Worm (Caenorhabditis elegans) whole organism, L4 larva: Measurements from ENCODE around the gene T26H5.9.

Experiments used
- D1046.2 ChIP-seq: fragments of 200-800 bp; sonication (Bioruptor generic); IDR thresholded peaks from 2 replicates; pipeline ENCODE4 v1.3.6; 2022; ENCODE audit warnings: missing genetic modification characterization, missing compliant biosample characterization
- F10B5.3 ChIP-seq: sonication (generic microtip); optimal IDR thresholded peaks from 2 replicates; lab custom pipeline; 2016; ENCODE audit warnings: mild to moderate bottlenecking, missing genetic modification characterization, missing compliant biosample characterization
- F26F4.8 ChIP-seq: fragments of 200-800 bp; sonication (Bioruptor generic); conservative IDR thresholded peaks from 2 replicates; pipeline ENCODE4 v1.3.6; 2022; ENCODE audit warnings: missing genetic modification characterization, missing compliant biosample characterization
- T26A8.4 ChIP-seq: fragments of 200-800 bp; sonication (Bioruptor generic); IDR thresholded peaks from 2 replicates; pipeline ENCODE4 v1.3.6; 2022; ENCODE audit warnings: missing genetic modification characterization, missing compliant biosample characterization
- Y48G9A.11 ChIP-seq: fragments of 200-800 bp; sonication (Bioruptor generic); IDR thresholded peaks from 2 replicates; pipeline ENCODE4 v1.3.6; 2022; ENCODE audit warnings: missing genetic modification reagents, missing genetic modification characterization, missing compliant biosample characterization
- Y5F2A.4 ChIP-seq: fragments of 200-800 bp; sonication (Bioruptor generic); optimal IDR thresholded peaks from 2 replicates; lab custom pipeline; 2018; ENCODE audit warnings: mild to moderate bottlenecking, missing genetic modification characterization, missing compliant biosample characterization
- Y75B8A.6 ChIP-seq: fragments of 200-800 bp; sonication (Bioruptor generic); IDR thresholded peaks from 2 replicates; pipeline ENCODE4 v1.3.6; 2022; ENCODE audit warnings: missing genetic modification reagents, missing genetic modification characterization, missing compliant biosample characterization
- ZK337.2 ChIP-seq: fragments of 200-800 bp; sonication (Bioruptor generic); IDR thresholded peaks from 2 replicates; pipeline ENCODE4 v1.3.6; 2022; ENCODE audit warnings: missing genetic modification reagents, missing genetic modification characterization, missing compliant biosample characterization
- aha-1 ChIP-seq: fragments of 150-350 bp; peaks from one replicate; lab custom pipeline; 2014; ENCODE audit warnings: missing biosample characterization, missing genetic modification characterization
- arid-1 ChIP-seq: fragments of 200-800 bp; sonication (Bioruptor generic); conservative IDR thresholded peaks from 2 replicates; pipeline ENCODE4 v1.3.6; 2022; ENCODE audit warnings: missing genetic modification reagents, missing genetic modification characterization, missing compliant biosample characterization
- attf-4 ChIP-seq: sonication (generic microtip); optimal IDR thresholded peaks from 3 replicates; lab custom pipeline; 2017; ENCODE audit warnings: missing biosample characterization, missing genetic modification characterization
- ceh-20 ChIP-seq: fragments of 200-800 bp; sonication (Bioruptor generic); IDR thresholded peaks from 2 replicates; pipeline ENCODE4 v1.3.6; 2022; ENCODE audit warnings: missing genetic modification reagents, missing genetic modification characterization, missing compliant biosample characterization
- ceh-44 ChIP-seq: fragments of 200-800 bp; sonication (Bioruptor generic); IDR thresholded peaks from 2 replicates; pipeline ENCODE4 v1.3.6; 2022; ENCODE audit warnings: missing genetic modification reagents, missing genetic modification characterization, missing compliant biosample characterization
- ceh-82 ChIP-seq: sonication (generic microtip); optimal IDR thresholded peaks from 2 replicates; lab custom pipeline; 2017; ENCODE audit warnings: missing biosample characterization, missing genetic modification characterization
- ctbp-1 ChIP-seq: fragments of 200-800 bp; sonication (Bioruptor generic); IDR thresholded peaks from 2 replicates; pipeline ENCODE4 v1.3.6; 2022; ENCODE audit warnings: missing genetic modification reagents, missing genetic modification characterization, missing compliant biosample characterization
- daf-16 ChIP-seq, 3 experiments: sonication (generic microtip); optimal IDR thresholded peaks; 2 replicates each; lab custom pipeline; 2016 to 2017; ENCODE audit warnings: missing genetic modification characterization in 3 of 3, missing genetic modification reagents in 3 of 3, mild to moderate bottlenecking in 2 of 3, missing compliant biosample characterization in 2 of 3, missing biosample characterization in 1 of 3, moderate library complexity in 1 of 3
- daf-19 ChIP-seq: fragments of 200-800 bp; sonication (Bioruptor generic); conservative IDR thresholded peaks from 2 replicates; pipeline ENCODE4 v1.3.6; 2022; ENCODE audit warnings: missing genetic modification characterization, missing compliant biosample characterization
- dmd-6 ChIP-seq: fragments of 200-800 bp; sonication (Bioruptor generic); IDR thresholded peaks from 2 replicates; pipeline ENCODE4 v1.3.6; 2022; ENCODE audit warnings: missing genetic modification reagents, missing genetic modification characterization, missing compliant biosample characterization
- dmd-8 ChIP-seq: fragments of 200-800 bp; sonication (Bioruptor generic); IDR thresholded peaks from 2 replicates; pipeline ENCODE4 v1.3.6; 2022; ENCODE audit warnings: missing genetic modification characterization, missing compliant biosample characterization
- duxl-1 ChIP-seq: sonication (generic microtip); optimal IDR thresholded peaks from 2 replicates; lab custom pipeline; 2016; ENCODE audit warnings: mild to moderate bottlenecking, missing genetic modification characterization, moderate library complexity, missing compliant biosample characterization; ENCODE audit not compliant: poor library complexity
- dve-1 ChIP-seq: sonication (generic microtip); optimal IDR thresholded peaks from 2 replicates; lab custom pipeline; 2017; ENCODE audit warnings: antibody characterized with exemption, mild to moderate bottlenecking, missing genetic modification characterization, missing compliant biosample characterization; ENCODE audit not compliant: insufficient read depth
- egl-27 ChIP-seq: sonication (generic microtip); optimal IDR thresholded peaks from 3 replicates; lab custom pipeline; 2017; ENCODE audit warnings: missing biosample characterization, missing genetic modification reagents, missing genetic modification characterization
- egl-43 ChIP-seq: fragments of 200-800 bp; sonication (Bioruptor generic); IDR thresholded peaks from 2 replicates; pipeline ENCODE4 v1.3.6; 2022; ENCODE audit warnings: missing genetic modification reagents, missing genetic modification characterization, missing compliant biosample characterization
- gei-8 ChIP-seq: fragments of 200-800 bp; sonication (Bioruptor generic); optimal IDR thresholded peaks from 2 replicates; lab custom pipeline; 2018; ENCODE audit warnings: mild to moderate bottlenecking, missing genetic modification characterization, missing compliant biosample characterization
- hlh-11 ChIP-seq: fragments of 200-800 bp; sonication (Bioruptor generic); optimal IDR thresholded peaks from 2 replicates; lab custom pipeline; 2018; ENCODE audit warnings: mild to moderate bottlenecking, missing genetic modification characterization, missing compliant biosample characterization
- hmg-1.1 ChIP-seq: fragments of 200-800 bp; sonication (Bioruptor generic); IDR thresholded peaks from 2 replicates; pipeline ENCODE4 v1.3.6; 2022; ENCODE audit warnings: missing genetic modification reagents, missing genetic modification characterization, missing compliant biosample characterization
- lim-7 ChIP-seq: fragments of 200-800 bp; sonication (Bioruptor generic); IDR thresholded peaks from 2 replicates; pipeline ENCODE4 v1.3.6; 2022; ENCODE audit warnings: missing genetic modification characterization, missing compliant biosample characterization
- lin-1 ChIP-seq: fragments of 200-800 bp; sonication (Bioruptor generic); IDR thresholded peaks from 2 replicates; pipeline ENCODE4 v1.3.6; 2022; ENCODE audit warnings: missing genetic modification reagents, missing genetic modification characterization, missing compliant biosample characterization
- lin-13 ChIP-seq: fragments of 150-350 bp; optimal IDR thresholded peaks from 2 replicates; lab custom pipeline; 2014; ENCODE audit warnings: missing biosample characterization, missing genetic modification reagents, missing genetic modification characterization
- lin-15B ChIP-seq: fragments of 150-350 bp; sonication (generic microtip); optimal IDR thresholded peaks from 3 replicates; lab custom pipeline; 2014; ENCODE audit warnings: missing biosample characterization, missing genetic modification characterization
- lin-29 ChIP-seq: fragments of 200-800 bp; sonication (Bioruptor generic); IDR thresholded peaks from 2 replicates; pipeline ENCODE4 v1.3.6; 2022; ENCODE audit warnings: missing genetic modification reagents, missing genetic modification characterization, missing compliant biosample characterization
- lin-38 ChIP-seq: fragments of 200-800 bp; sonication (Bioruptor generic); IDR thresholded peaks from 2 replicates; pipeline ENCODE4 v1.3.6; 2022; ENCODE audit warnings: missing genetic modification reagents, missing genetic modification characterization, missing compliant biosample characterization
- lsy-2 ChIP-seq, 2 experiments: fragments of 150-350 bp in 1 of 2; sonication (generic microtip) in 1 of 2; optimal IDR thresholded peaks; 2 replicates each; lab custom pipeline; 2014 to 2017; ENCODE audit warnings: missing biosample characterization in 2 of 2, missing genetic modification characterization in 2 of 2
- madf-5 ChIP-seq, 2 experiments: fragments of 200-800 bp; sonication (Bioruptor generic); IDR thresholded peaks; 2 replicates each; pipeline ENCODE4 v1.3.6; 2022; ENCODE audit warnings: missing compliant biosample characterization in 2 of 2, missing genetic modification characterization in 2 of 2
- mep-1 ChIP-seq: fragments of 150-350 bp; sonication (generic microtip); optimal IDR thresholded peaks from 3 replicates; lab custom pipeline; 2014; ENCODE audit warnings: missing biosample characterization, missing genetic modification characterization
- mes-2 ChIP-seq: sonication (generic microtip); optimal IDR thresholded peaks from 2 replicates; lab custom pipeline; 2016; ENCODE audit warnings: missing genotype, mild to moderate bottlenecking, missing genetic modification characterization, missing compliant biosample characterization; ENCODE audit not compliant: poor library complexity, severe bottlenecking
- nhr-42 ChIP-seq: fragments of 200-800 bp; sonication (Bioruptor generic); IDR thresholded peaks from 2 replicates; pipeline ENCODE4 v1.3.6; 2022; ENCODE audit warnings: missing genetic modification characterization, missing compliant biosample characterization
- pha-4 ChIP-seq, 2 experiments: fragments of 150-350 bp in 1 of 2; fragments of 200-800 bp in 1 of 2; sonication (Bioruptor generic) in 1 of 2; IDR thresholded peaks in 1 of 2; optimal IDR thresholded peaks in 1 of 2; 2 replicates each; pipeline versions ENCODE4 v1.3.6 to Lab custom; 2014 to 2022; ENCODE audit warnings: missing genetic modification characterization in 2 of 2, missing genetic modification reagents in 2 of 2, missing biosample characterization in 1 of 2, missing compliant biosample characterization in 1 of 2
- pqm-1 ChIP-seq: sonication (generic microtip); optimal IDR thresholded peaks from 2 replicates; lab custom pipeline; 2017; ENCODE audit warnings: missing biosample characterization, missing genetic modification characterization
- rbr-2 ChIP-seq: sonication (generic microtip); optimal IDR thresholded peaks from 2 replicates; lab custom pipeline; 2016; ENCODE audit warnings: missing genotype, missing genetic modification characterization, missing compliant biosample characterization
- snpc-1.2 ChIP-seq: fragments of 200-800 bp; sonication (Bioruptor generic); IDR thresholded peaks from 2 replicates; pipeline ENCODE4 v1.3.6; 2022; ENCODE audit warnings: missing genetic modification reagents, missing genetic modification characterization, missing compliant biosample characterization
- spr-1 ChIP-seq: sonication (generic microtip); optimal IDR thresholded peaks from 2 replicates; lab custom pipeline; 2016; ENCODE audit warnings: mild to moderate bottlenecking, missing genetic modification characterization, missing compliant biosample characterization
- spr-3 ChIP-seq: fragments of 200-800 bp; sonication (Bioruptor generic); optimal IDR thresholded peaks from 2 replicates; lab custom pipeline; 2018; ENCODE audit warnings: mild to moderate bottlenecking, missing genetic modification characterization, missing compliant biosample characterization
- unc-130 ChIP-seq: sonication (generic microtip); optimal IDR thresholded peaks from 2 replicates; lab custom pipeline; 2016; ENCODE audit warnings: missing genetic modification reagents, missing genetic modification characterization, missing compliant biosample characterization
- vab-7 ChIP-seq: fragments of 200-800 bp; sonication (Bioruptor generic); IDR thresholded peaks from 2 replicates; pipeline ENCODE4 v1.3.6; 2022; ENCODE audit warnings: missing genetic modification reagents, missing genetic modification characterization, missing compliant biosample characterization
- zip-2 ChIP-seq: fragments of 150-350 bp; optimal IDR thresholded peaks from 2 replicates; lab custom pipeline; 2014; ENCODE audit warnings: missing biosample characterization, missing genetic modification characterization

The T26H5.9 gene

DNA sequence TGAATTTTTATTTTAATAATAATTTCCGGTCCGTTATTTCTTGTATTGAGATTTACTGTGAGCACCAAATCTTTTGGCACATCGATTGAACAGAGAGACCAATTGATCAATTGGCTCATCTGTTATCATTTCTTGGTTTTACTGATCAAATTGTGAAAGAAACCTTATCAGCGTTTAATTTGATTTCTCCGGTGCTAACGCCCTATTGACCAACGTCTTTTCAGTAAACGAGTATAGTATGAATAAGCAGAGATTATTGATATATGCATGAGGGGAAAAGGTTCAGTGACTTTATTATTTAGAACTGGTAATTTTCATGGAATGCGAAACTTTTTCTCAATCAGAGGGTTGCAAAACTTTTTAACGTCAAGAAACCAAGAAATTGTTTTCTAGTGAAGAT is 34.4 kb downstream of the T26H5.9 start:
- TF ChIP-seq vab-7 (GFP tag; lab: Robert Waterston, UW) (no peak), dmd-6 (peak; percentile 32), T26A8.4 (GFP tag; lab: Robert Waterston, UW) (no peak), rbr-2 (tag; lab: Kevin White, UChicago) (no peak), lin-38 (GFP tag; lab: Robert Waterston, UW) (no peak), attf-4 (tag; lab: Kevin White, UChicago) (no peak), Y48G9A.11 (GFP tag; lab: Robert Waterston, UW) (no peak), ceh-20 (GFP tag; lab: Robert Waterston, UW) (no peak), ceh-82 (tag; lab: Kevin White, UChicago) (no peak), mes-2 (peak; percentile 11), pqm-1 (tag; lab: Kevin White, UChicago) (peak; percentile 34), lin-29 (GFP tag; lab: Robert Waterston, UW) (no peak), lim-7 (GFP tag; lab: Robert Waterston, UW) (no peak), daf-16 (GFP tag; optimal IDR thresholded peaks at IDR 0.05; lab: Kevin White, UChicago) (no peak), daf-16 (tag; optimal IDR thresholded peaks at IDR 0.05; lab: Kevin White, UChicago) (peak; percentile 90)

DNA sequence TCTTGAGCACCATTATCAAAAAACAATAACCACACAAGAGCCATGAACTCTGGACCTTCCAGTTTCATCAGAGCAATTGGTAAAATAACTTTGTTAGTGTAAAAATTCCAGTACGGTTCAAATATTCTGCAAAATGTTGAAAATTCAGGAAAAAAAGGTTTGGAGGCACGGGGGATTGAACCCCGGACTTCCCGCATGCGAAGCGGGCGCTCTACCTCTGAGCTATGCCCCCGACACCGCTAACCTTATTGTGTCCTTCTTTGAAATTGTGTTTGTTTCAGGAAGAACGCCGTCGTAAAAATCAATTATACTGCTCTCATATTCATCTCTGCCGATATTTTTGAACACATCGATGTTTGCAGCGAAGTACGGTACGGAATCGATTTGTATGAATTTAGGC is 35.1 kb downstream of the T26H5.9 start:
- TF ChIP-seq daf-19 (GFP tag; lab: Robert Waterston, UW) (no peak), D1046.2 (no peak), hmg-1.1 (GFP tag; lab: Robert Waterston, UW) (no peak), lin-13 (GFP tag; lab: Kevin White, UChicago) (no peak), Y5F2A.4 (GFP tag; lab: Kevin White, UChicago) (no peak), F26F4.8 (0 out of 2 replicates have a peak, but pooled peaks have one; percentile 10), ctbp-1 (GFP tag; lab: Robert Waterston, UW) (no peak), ZK337.2 (GFP tag; lab: Robert Waterston, UW) (no peak), pha-4 (GFP tag; IDR thresholded peaks at IDR 0.05; lab: Robert Waterston, UW) (peak; percentile 13; the same call in 1 of the 2 replicates), pha-4 (tag; optimal IDR thresholded peaks at IDR 0.05; lab: Kevin White, UChicago) (no peak), vab-7 (GFP tag; lab: Robert Waterston, UW) (0 out of 2 replicates have a peak, but pooled peaks have one; percentile 28), spr-3 (GFP tag; lab: Kevin White, UChicago) (no peak), unc-130 (GFP tag; lab: Kevin White, UChicago) (peak; percentile 12), spr-1 (tag; lab: Kevin White, UChicago) (peak; percentile 36), dmd-8 (peak; percentile 73; the same call in 1 of the 2 replicates), mep-1 (tag; lab: Kevin White, UChicago) (no peak), mes-2 (peak; percentile 49), dmd-6 (no peak), madf-5 (GFP tag; IDR thresholded peaks at IDR 0.05; lab: Robert Waterston, UW) (peak in 1 of 2 experiments; percentile 32; a peak in 1 of 4 replicates), hlh-11 (peak; percentile 2), Y75B8A.6 (GFP tag; lab: Robert Waterston, UW) (peak; percentile 40; the same call in 1 of the 2 replicates), egl-43 (GFP tag; lab: Robert Waterston, UW) (peak; percentile 83), duxl-1 (tag; lab: Kevin White, UChicago) (peak; percentile 14), F10B5.3 (no peak), snpc-1.2 (GFP tag; lab: Robert Waterston, UW) (0 out of 2 replicates have a peak, but pooled peaks have one; percentile 51), aha-1 (peak; percentile 14), gei-8 (GFP tag; lab: Kevin White, UChicago) (peak; percentile 42), arid-1 (GFP tag; lab: Robert Waterston, UW) (peak; percentile 56; the same call in 1 of the 2 replicates), ceh-44 (GFP tag; lab: Robert Waterston, UW) (no peak), nhr-42 (GFP tag; lab: Robert Waterston, UW) (no peak), daf-16 (GFP tag; optimal IDR thresholded peaks at IDR 0.05; lab: Kevin White, UChicago) (peak in 1 of 2 experiments; percentile 7), daf-16 (tag; optimal IDR thresholded peaks at IDR 0.05; lab: Kevin White, UChicago) (peak; percentile 22), lim-7 (GFP tag; lab: Robert Waterston, UW) (peak; percentile 68), lin-1 (0 out of 2 replicates have a peak, but pooled peaks have one; percentile 32), dve-1 (tag; lab: Kevin White, UChicago) (peak; percentile 21), zip-2 (tag; lab: Kevin White, UChicago) (no peak), egl-27 (tag; lab: Kevin White, UChicago) (no peak), lsy-2 (tag; optimal IDR thresholded peaks at IDR 0.05; lab: Kevin White, UChicago) (no peak), attf-4 (tag; lab: Kevin White, UChicago) (no peak), lin-15B (tag; lab: Kevin White, UChicago) (no peak)
- TF ChIP-seq, all 104 proteins: peak for 20
